Worm (Caenorhabditis elegans) whole organism, L2 larva: Measurements from ENCODE around the gene clec-83.

Experiments used
- C34F6.9 ChIP-seq: fragments of 150-350 bp; optimal IDR thresholded peaks from 2 replicates; lab custom pipeline; 2014; ENCODE audit warnings: missing biosample characterization, missing genetic modification characterization
- R02D3.7 ChIP-seq: fragments of 150-350 bp; optimal IDR thresholded peaks from 2 replicates; lab custom pipeline; 2014; ENCODE audit warnings: missing biosample characterization, missing genetic modification characterization
- ZK546.5 ChIP-seq: sonication (generic microtip); optimal IDR thresholded peaks from 2 replicates; lab custom pipeline; 2017; ENCODE audit warnings: missing biosample characterization, missing genetic modification characterization
- ceh-16 ChIP-seq: fragments of 150-350 bp; optimal IDR thresholded peaks from 2 replicates; lab custom pipeline; 2014; ENCODE audit warnings: missing biosample characterization, missing genetic modification characterization
- crh-2 ChIP-seq: sonication (generic microtip); optimal IDR thresholded peaks from 2 replicates; lab custom pipeline; 2017; ENCODE audit warnings: missing biosample characterization, missing genetic modification characterization
- egl-27 ChIP-seq: sonication (generic microtip); optimal IDR thresholded peaks from 3 replicates; lab custom pipeline; 2017; ENCODE audit warnings: missing biosample characterization, missing genetic modification reagents, missing genetic modification characterization
- elt-1 ChIP-seq: fragments of 150-350 bp; optimal IDR thresholded peaks from 2 replicates; lab custom pipeline; 2014; ENCODE audit warnings: missing biosample characterization, missing genetic modification characterization
- fos-1 ChIP-seq: fragments of 150-350 bp; optimal IDR thresholded peaks from 2 replicates; lab custom pipeline; 2014; ENCODE audit warnings: missing biosample characterization, missing genetic modification characterization
- gmeb-1 ChIP-seq: fragments of 150-350 bp; optimal IDR thresholded peaks from 2 replicates; lab custom pipeline; 2014; ENCODE audit warnings: missing biosample characterization, missing genetic modification characterization
- lin-11 ChIP-seq: fragments of 150-350 bp; sonication (generic microtip); optimal IDR thresholded peaks from 2 replicates; lab custom pipeline; 2014; ENCODE audit warnings: missing biosample characterization, missing genetic modification characterization, inconsistent platforms, mixed read lengths
- nhr-10 ChIP-seq: sonication (generic microtip); optimal IDR thresholded peaks from 2 replicates; lab custom pipeline; 2017; ENCODE audit warnings: missing biosample characterization, missing genetic modification characterization
- nhr-129 ChIP-seq: fragments of 150-350 bp; optimal IDR thresholded peaks from 2 replicates; lab custom pipeline; 2014; ENCODE audit warnings: missing biosample characterization, missing genetic modification characterization
- ztf-4 ChIP-seq: fragments of 150-350 bp; optimal IDR thresholded peaks from 2 replicates; lab custom pipeline; 2014; ENCODE audit warnings: missing biosample characterization, missing genetic modification characterization

Gene clec-83

DNA sequence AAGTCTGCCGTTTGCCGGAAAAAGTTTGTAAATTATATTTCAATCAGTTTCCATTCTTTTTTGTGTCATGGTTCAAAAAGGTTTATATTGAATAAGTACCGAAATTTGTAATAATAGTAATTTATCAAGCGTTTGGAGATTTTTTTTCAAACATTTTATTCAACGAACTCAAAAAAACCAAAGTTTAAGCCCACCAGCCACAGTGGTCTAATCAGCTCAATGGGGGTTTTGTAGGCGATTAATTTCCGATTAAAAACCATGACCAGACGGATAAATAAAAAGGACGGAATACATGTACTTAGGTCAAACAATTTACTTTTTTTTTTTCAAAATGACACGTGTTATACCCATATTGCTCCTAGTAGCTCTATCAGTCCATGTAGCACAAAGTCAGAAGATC lies 41.9 kb downstream of the clec-83 start, which contains the start of gene Y54G2A.10:
Y54G2A.10 (plus strand) TSS at position 301 of the 400 bp plus-strand sequence.
- TF ChIP-seq nhr-10 (tag; lab: Kevin White, UChicago) (no peak), nhr-129 (tag; lab: Kevin White, UChicago) (no peak), ZK546.5 (tag; lab: Kevin White, UChicago) (no peak)

- peak; percentile 7 for TF ChIP-seq gmeb-1
- TF ChIP-seq ceh-16 (tag; lab: Kevin White, UChicago) = no peak
- peak; percentile 36 for TF ChIP-seq crh-2 (tag; lab: Kevin White, UChicago)
- peak; percentile 11 for TF ChIP-seq nhr-129 (tag; lab: Kevin White, UChicago)
- peak; percentile 79 for TF ChIP-seq fos-1 (tag; lab: Kevin White, UChicago)
Observed at ce11 chrIV:2798339-2798738, 42.9 kb downstream of the clec-83 start, which contains the start of gene Y54G2A.52. TSS of gene Y54G2A.52 (minus strand) at chrIV:2798686.

DNA sequence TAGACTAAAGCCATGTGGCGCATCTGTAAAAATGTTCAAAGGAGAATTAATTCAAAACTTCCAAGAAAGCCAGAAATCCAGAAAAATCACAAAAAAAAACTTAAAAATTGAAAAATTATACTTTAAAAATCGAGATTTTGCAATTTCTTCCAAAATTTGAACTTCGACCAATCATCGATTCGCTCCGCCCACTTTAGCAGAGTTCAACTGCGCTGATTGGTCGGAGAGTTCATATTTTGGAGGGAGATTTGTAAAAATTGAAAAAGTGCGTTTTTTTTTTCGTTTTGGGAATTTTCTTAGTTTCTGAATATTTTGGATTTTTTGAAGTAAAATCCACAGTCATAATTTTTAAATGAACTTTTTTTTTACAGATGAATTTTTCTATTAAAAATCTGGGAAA lies 47.3 kb downstream of the clec-83 start:
- no peak for TF ChIP-seq ZK546.5 (tag; lab: Kevin White, UChicago)
- no peak for TF ChIP-seq elt-1 (tag; lab: Kevin White, UChicago)
- TF ChIP-seq C34F6.9 = no peak
- TF ChIP-seq gmeb-1 = no peak
- TF ChIP-seq lin-11 (tag; lab: Kevin White, UChicago) = no peak
- TF ChIP-seq R02D3.7 = no peak
- TF ChIP-seq egl-27 (tag; lab: Kevin White, UChicago) = no peak
- no peak for TF ChIP-seq ztf-4 (tag; lab: Kevin White, UChicago)
